Worm (Caenorhabditis elegans) whole organism, mixed stage, embryonic: ENCODE measurements around the gene C14B1.8.

Source experiments
- cnd-1 ChIP-seq: fragments of 200-800 bp; sonication (Bioruptor generic); optimal IDR thresholded peaks from 2 replicates; lab custom pipeline; 2018; ENCODE audit warnings: mild to moderate bottlenecking, missing genetic modification characterization, missing compliant biosample characterization
- nhr-28 ChIP-seq: fragments of 150-350 bp; optimal IDR thresholded peaks from 2 replicates; lab custom pipeline; 2014; ENCODE audit warnings: missing biosample characterization, missing genetic modification characterization
- pha-4 ChIP-seq: fragments of 150-350 bp; optimal IDR thresholded peaks from 2 replicates; lab custom pipeline; 2018; ENCODE audit warnings: missing biosample characterization, missing genetic modification reagents, missing genetic modification characterization
- ztf-11 ChIP-seq: fragments of 150-350 bp; optimal IDR thresholded peaks from 2 replicates; lab custom pipeline; 2014; ENCODE audit warnings: missing biosample characterization, missing genetic modification characterization

- no peak for TF ChIP-seq pha-4
- no peak for TF ChIP-seq nhr-28 (tag; lab: Kevin White, UChicago)
- TF ChIP-seq cnd-1, result no peak
- no peak for TF ChIP-seq ztf-11 (tag; lab: Kevin White, UChicago)
Measured at ce11 chrIII:3759312-3759711, 39.8 kb upstream of the C14B1.8 start, which contains the start of gene arcp-1.
